Worm (Caenorhabditis elegans) whole organism, L2 larva: Measurements from ENCODE around the gene tre-4.

Source experiments
- R02D3.7 ChIP-seq: fragments of 150-350 bp; optimal IDR thresholded peaks from 2 replicates; lab custom pipeline; 2014; ENCODE audit warnings: missing biosample characterization, missing genetic modification characterization
- Y55F3AM.14 ChIP-seq: fragments of 200-800 bp; sonication (Bioruptor generic); optimal IDR thresholded peaks from 2 replicates; lab custom pipeline; 2018; ENCODE audit warnings: mild to moderate bottlenecking, missing genetic modification characterization, missing compliant biosample characterization
- ama-1 ChIP-seq: fragments of 150-350 bp; optimal IDR thresholded peaks from 2 replicates; lab custom pipeline; 2018; ENCODE audit warnings: inconsistent platforms
- dmd-4 ChIP-seq: sonication (generic microtip); optimal IDR thresholded peaks from 2 replicates; lab custom pipeline; 2017; ENCODE audit warnings: missing biosample characterization, missing genetic modification characterization
- egl-27 ChIP-seq: sonication (generic microtip); optimal IDR thresholded peaks from 3 replicates; lab custom pipeline; 2017; ENCODE audit warnings: missing biosample characterization, missing genetic modification reagents, missing genetic modification characterization
- lin-13 ChIP-seq: fragments of 150-350 bp; optimal IDR thresholded peaks from 2 replicates; lab custom pipeline; 2014; ENCODE audit warnings: missing biosample characterization, missing genetic modification reagents, missing genetic modification characterization
- lin-39 ChIP-seq: fragments of 150-350 bp; optimal IDR thresholded peaks from 2 replicates; lab custom pipeline; 2014; ENCODE audit warnings: missing biosample characterization, missing genetic modification reagents, missing genetic modification characterization
- nhr-129 ChIP-seq: fragments of 150-350 bp; optimal IDR thresholded peaks from 2 replicates; lab custom pipeline; 2014; ENCODE audit warnings: missing biosample characterization, missing genetic modification characterization
- unc-55 ChIP-seq: fragments of 150-350 bp; sonication (generic microtip); optimal IDR thresholded peaks from 3 replicates; lab custom pipeline; 2014; ENCODE audit warnings: missing biosample characterization, missing genetic modification reagents, missing genetic modification characterization
- unc-62 ChIP-seq: fragments of 150-350 bp; optimal IDR thresholded peaks from 2 replicates; lab custom pipeline; 2014; ENCODE audit warnings: missing biosample characterization, missing genetic modification reagents, missing genetic modification characterization
- ztf-11 ChIP-seq: sonication (generic microtip); optimal IDR thresholded peaks from 2 replicates; lab custom pipeline; 2017; ENCODE audit warnings: missing biosample characterization, missing genetic modification characterization

- no peak for TF ChIP-seq nhr-129
- no peak for TF ChIP-seq unc-55
- no peak for TF ChIP-seq egl-27 (tag; lab: Kevin White, UChicago)
- no peak for TF ChIP-seq unc-62
- no peak for TF ChIP-seq R02D3.7 (tag; lab: Kevin White, UChicago)
- TF ChIP-seq Y55F3AM.14, result no peak
- TF ChIP-seq ama-1 (lab: Kevin White, UChicago), result no peak
- no peak for TF ChIP-seq lin-39 (tag; lab: Kevin White, UChicago)
- no peak for TF ChIP-seq dmd-4 (tag; lab: Kevin White, UChicago)
- TF ChIP-seq ztf-11, result no peak
- no peak for TF ChIP-seq lin-13 (GFP tag; lab: Kevin White, UChicago)
Observed at ce11 chrX:13469907-13470647, 1.9 kb upstream of the tre-4 start.
